Worm (Caenorhabditis elegans): ENCODE measurements around the gene mff-1.

ce11 chrX:12965163-12965562 is 21.9 kb downstream of the mff-1 start, which contains the start of gene frpr-2:
- TF ChIP-seq R02D3.7 (tag; optimal IDR thresholded peaks at IDR 0.05) (no peak), C34F6.9 (tag; optimal IDR thresholded peaks at IDR 0.05) (no peak)
